Worm (Caenorhabditis elegans) whole organism, L4/young adult: Measurements from ENCODE around the gene set-31.

Source experiments
- W03F9.2 ChIP-seq: fragments of 150-350 bp; optimal IDR thresholded peaks from 2 replicates; lab custom pipeline; 2014; ENCODE audit warnings: missing biosample characterization, missing genetic modification characterization
- him-1 ChIP-seq: sonication (generic microtip); optimal IDR thresholded peaks from 2 replicates; lab custom pipeline; 2016; ENCODE audit warnings: missing genotype, missing genetic modification reagents, missing genetic modification characterization, missing compliant biosample characterization

DNA sequence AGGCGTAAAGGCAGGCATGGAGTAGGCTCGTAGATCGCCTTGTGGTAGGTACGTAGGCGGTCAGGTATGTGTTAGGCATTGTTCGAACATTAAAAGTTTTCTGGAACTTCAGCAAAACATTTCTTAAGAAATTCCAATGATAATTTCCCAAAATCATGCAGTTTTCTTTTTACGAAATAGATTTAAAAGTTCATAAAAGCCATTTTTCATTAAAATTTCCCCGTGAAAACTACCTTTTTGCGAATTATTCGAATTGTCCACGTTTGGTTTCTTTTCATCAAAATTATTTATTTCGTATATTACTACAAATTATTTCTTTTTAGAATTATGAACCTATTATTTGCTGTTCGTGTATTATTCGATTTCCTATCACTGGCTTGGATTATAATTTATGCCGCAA, 23.0 kb upstream of the set-31 start, which contains the start of gene C15H11.13:
- TF ChIP-seq W03F9.2 (tag; lab: Kevin White, UChicago): no peak
- no peak for TF ChIP-seq him-1 (tag; lab: Kevin White, UChicago)
